Fruit fly (Drosophila melanogaster): ENCODE results near the gene eyg.

The eyg gene

dm6 chr3L:12495312-12495725 is 27.5 kb upstream of the eyg start (continued):
- TF ChIP-seq pum (GFP tag; optimal IDR thresholded peaks at IDR 0.05), result no peak
- peak; percentile 38 for TF ChIP-seq CG11723 (GFP tag; optimal IDR thresholded peaks at IDR 0.05)
- peak; percentile 30 for TF ChIP-seq CG4820 (GFP tag; optimal IDR thresholded peaks at IDR 0.05)
- TF ChIP-seq CG9876 (GFP tag; optimal IDR thresholded peaks at IDR 0.05), result no peak
- TF ChIP-seq Myb (GFP tag; optimal IDR thresholded peaks at IDR 0.05), result no peak
- peak; percentile 26 for TF ChIP-seq tio (GFP tag; optimal IDR thresholded peaks at IDR 0.05)
- no peak for TF ChIP-seq Doc2 (GFP tag; IDR thresholded peaks at IDR 0.05)
- peak in 1 of 3 experiments; percentile 42 for TF ChIP-seq lola (GFP tag; optimal IDR thresholded peaks at IDR 0.05)
- TF ChIP-seq cwo (GFP tag; optimal IDR thresholded peaks at IDR 0.05), result peak; percentile 12
- TF ChIP-seq Sry-β (GFP tag; optimal IDR thresholded peaks at IDR 0.05), result no peak
- TF ChIP-seq ash1 (GFP tag; optimal IDR thresholded peaks at IDR 0.05), result no peak
- TF ChIP-seq tap (tag; optimal IDR thresholded peaks at IDR 0.05), result peak; percentile 46
- TF ChIP-seq CG6813 (GFP tag; optimal IDR thresholded peaks at IDR 0.05), result peak; percentile 30
- no peak for TF ChIP-seq CG34224 (GFP tag; IDR thresholded peaks at IDR 0.05; ENCODE audit: partially characterized antibody)
- no peak for TF ChIP-seq dm (GFP tag; optimal IDR thresholded peaks at IDR 0.05)
- TF ChIP-seq Dek (tag; optimal IDR thresholded peaks at IDR 0.05), result no peak
- peak; percentile 36 for TF ChIP-seq CG8924 (tag; optimal IDR thresholded peaks at IDR 0.05)
- TF ChIP-seq onecut (GFP tag; IDR thresholded peaks at IDR 0.05), result peak; percentile 39
- TF ChIP-seq CG12236 (GFP tag; optimal IDR thresholded peaks at IDR 0.05), result no peak
- no peak for TF ChIP-seq da (GFP tag; optimal IDR thresholded peaks at IDR 0.05)
- TF ChIP-seq H2.0 (GFP tag; IDR thresholded peaks at IDR 0.05), result no peak
- no peak for TF ChIP-seq CG12942 (GFP tag; optimal IDR thresholded peaks at IDR 0.05)
- no peak for TF ChIP-seq CG7928 (GFP tag; optimal IDR thresholded peaks at IDR 0.05)
- no peak for TF ChIP-seq CG14441 (GFP tag; IDR thresholded peaks at IDR 0.05)
- TF ChIP-seq croc (GFP tag; conservative IDR thresholded peaks at IDR 0.05), result no peak
- no peak for TF ChIP-seq gce (GFP tag; IDR thresholded peaks at IDR 0.05)
- TF ChIP-seq ac (GFP tag; optimal IDR thresholded peaks at IDR 0.05), result no peak
- no peak for TF ChIP-seq pros (GFP tag; optimal IDR thresholded peaks at IDR 0.05)
- no peak for TF ChIP-seq sd (tag; optimal IDR thresholded peaks at IDR 0.05)
- no peak for TF ChIP-seq CG13123 (GFP tag; optimal IDR thresholded peaks at IDR 0.05)
- no peak for TF ChIP-seq danr (GFP tag; IDR thresholded peaks at IDR 0.05)
- TF ChIP-seq Bdp1 (GFP tag; optimal IDR thresholded peaks at IDR 0.05), result no peak
- TF ChIP-seq grau (tag; optimal IDR thresholded peaks at IDR 0.05), result peak; percentile 64
- TF ChIP-seq CG3163 (GFP tag; optimal IDR thresholded peaks at IDR 0.05), result no peak
- no peak for TF ChIP-seq Chrac-16 (GFP tag; optimal IDR thresholded peaks at IDR 0.05)
- no peak for TF ChIP-seq CG6654 (GFP tag; optimal IDR thresholded peaks at IDR 0.05)
- TF ChIP-seq CG12659 (GFP tag; optimal IDR thresholded peaks at IDR 0.05), result peak; percentile 39
- TF ChIP-seq CG16815 (GFP tag; optimal IDR thresholded peaks at IDR 0.05), result peak; percentile 11
- TF ChIP-seq CG12299 (tag; optimal IDR thresholded peaks at IDR 0.05), result no peak
- TF ChIP-seq Opbp (GFP tag; IDR thresholded peaks at IDR 0.05; ENCODE audit: partially characterized antibody), result no peak
- TF ChIP-seq CG10431 (GFP tag; optimal IDR thresholded peaks at IDR 0.05), result no peak
- peak; percentile 20 for TF ChIP-seq CG18476 (GFP tag; optimal IDR thresholded peaks at IDR 0.05)
- TF ChIP-seq CG17829 (tag; optimal IDR thresholded peaks at IDR 0.05), result peak; percentile 46
- peak; percentile 4; the same call in 1 of the 2 replicates for TF ChIP-seq CG32532 (GFP tag; IDR thresholded peaks at IDR 0.05)
- no peak for TF ChIP-seq Hmr (GFP tag; optimal IDR thresholded peaks at IDR 0.05)
- TF ChIP-seq CG10654 (GFP tag; optimal IDR thresholded peaks at IDR 0.05), result peak; percentile 35
- TF ChIP-seq CG17385 (GFP tag; optimal IDR thresholded peaks at IDR 0.05), result peak; percentile 55
- no peak for TF ChIP-seq Dref (GFP tag; IDR thresholded peaks at IDR 0.05)
- peak; percentile 42; the same call in 2 of the 3 replicates for TF ChIP-seq row (GFP tag; IDR thresholded peaks at IDR 0.05)
- TF ChIP-seq CG6689 (GFP tag; IDR thresholded peaks at IDR 0.05), result 0 out of 2 replicates have a peak, but pooled peaks have one; percentile 19
- no peak for TF ChIP-seq Hand (GFP tag; optimal IDR thresholded peaks at IDR 0.05)
